Fruit fly (Drosophila melanogaster) whole organism: ENCODE measurements around the gene CG43938.

ENCODE experiments used
- CG8478 ChIP-seq: fragments of >200 bp; optimal IDR thresholded peaks from 2 replicates; lab custom pipeline; 2018; ENCODE audit warnings: inconsistent platforms
- Dll ChIP-seq: fragments of >200 bp; optimal IDR thresholded peaks from 2 replicates; lab custom pipeline; 2017
- pan ChIP-seq: fragments of >200 bp; optimal IDR thresholded peaks from 2 replicates; lab custom pipeline; 2017

- TF ChIP-seq pan (lab: Kevin White, UChicago) (no peak), CG8478 (no peak), Dll (lab: Kevin White, UChicago) (no peak)
Observed at dm6 chr3L:21121353-21121752, at the start of gene CG43938.
